Fruit fly (Drosophila melanogaster) whole organism, adult: Measurements from ENCODE around the gene CG2991.
A peak's percentile ranks its signal among the peaks of the same experiment; 100 is the strongest.

Experiments used
- CG11617 ChIP-seq: fragments of 200-800 bp; sonication (Bioruptor generic); optimal IDR thresholded peaks from 2 replicates; lab custom pipeline; 2017; ENCODE audit warnings: mild to moderate bottlenecking, missing biosample characterization, missing genetic modification reagents, missing genetic modification characterization
- CG12768 ChIP-seq: fragments of 200-800 bp; sonication (Bioruptor generic); optimal IDR thresholded peaks from 2 replicates; lab custom pipeline; 2017; ENCODE audit warnings: missing biosample characterization, missing genetic modification characterization, mild to moderate bottlenecking, moderate library complexity, missing genetic modification reagents
- CG14711 ChIP-seq: fragments of 200-800 bp; sonication (Bioruptor generic); optimal IDR thresholded peaks from 2 replicates; lab custom pipeline; 2018; ENCODE audit warnings: missing biosample characterization, mild to moderate bottlenecking, missing genetic modification characterization, moderate library complexity
- CG1620 ChIP-seq: fragments of 200-800 bp; sonication (Bioruptor generic); optimal IDR thresholded peaks from 2 replicates; lab custom pipeline; 2016; ENCODE audit warnings: missing biosample characterization, missing genetic modification characterization
- CG33017 ChIP-seq: fragments of 200-800 bp; sonication (Bioruptor generic); optimal IDR thresholded peaks from 2 replicates; lab custom pipeline; 2018; ENCODE audit warnings: missing biosample characterization, mild to moderate bottlenecking, missing genetic modification characterization, moderate library complexity
- CG5204 ChIP-seq: fragments of 200-800 bp; sonication (Bioruptor generic); optimal IDR thresholded peaks from 2 replicates; lab custom pipeline; 2016; ENCODE audit warnings: missing biosample characterization, missing genetic modification characterization
- CG7045 ChIP-seq: fragments of 200-800 bp; sonication (Bioruptor generic); optimal IDR thresholded peaks from 2 replicates; lab custom pipeline; 2017; ENCODE audit warnings: missing biosample characterization, mild to moderate bottlenecking, missing genetic modification characterization
- CG7101 ChIP-seq: fragments of 200-800 bp; sonication (Bioruptor generic); optimal IDR thresholded peaks from 2 replicates; lab custom pipeline; 2018; ENCODE audit warnings: missing biosample characterization, mild to moderate bottlenecking, missing genetic modification characterization, moderate library complexity
- Clk ChIP-seq: fragments of 200-800 bp; sonication (Bioruptor generic); optimal IDR thresholded peaks from 2 replicates; lab custom pipeline; 2017; ENCODE audit warnings: missing biosample characterization, missing genetic modification characterization
- Crg-1 ChIP-seq: fragments of 200-800 bp; sonication (Bioruptor generic); optimal IDR thresholded peaks from 2 replicates; lab custom pipeline; 2016; ENCODE audit warnings: missing biosample characterization, missing genetic modification characterization
- Hr96 ChIP-seq: fragments of 200-800 bp; sonication (Bioruptor generic); optimal IDR thresholded peaks from 2 replicates; lab custom pipeline; 2016; ENCODE audit warnings: missing biosample characterization, missing genetic modification characterization
- Mnt ChIP-seq: fragments of 200-800 bp; sonication (Bioruptor generic); optimal IDR thresholded peaks from 2 replicates; lab custom pipeline; 2016; ENCODE audit warnings: missing biosample characterization, mild to moderate bottlenecking, missing genetic modification characterization
- bab1 ChIP-seq: fragments of 200-800 bp; sonication (Bioruptor generic); optimal IDR thresholded peaks from 3 replicates; lab custom pipeline; 2019; ENCODE audit warnings: missing biosample characterization, mild to moderate bottlenecking, missing genetic modification characterization, moderate library complexity
- cic ChIP-seq: fragments of 200-800 bp; sonication (Bioruptor generic); optimal IDR thresholded peaks from 2 replicates; lab custom pipeline; 2017; ENCODE audit warnings: missing biosample characterization, mild to moderate bottlenecking, missing genetic modification characterization, moderate library complexity
- cnc ChIP-seq, 2 experiments: fragments of >200 bp; optimal IDR thresholded peaks; 2 replicates each; lab custom pipeline; 2017
- kay ChIP-seq: fragments of 200-800 bp; sonication (Bioruptor generic); peaks from one replicate; lab custom pipeline; 2016; ENCODE audit warnings: missing biosample characterization, missing genetic modification characterization, borderline replicate concordance
- ovo ChIP-seq: fragments of 200-800 bp; sonication (Bioruptor generic); optimal IDR thresholded peaks from 2 replicates; lab custom pipeline; 2016; ENCODE audit warnings: missing biosample characterization, missing genetic modification characterization
- pad ChIP-seq: fragments of 200-800 bp; sonication (Bioruptor generic); optimal IDR thresholded peaks from 3 replicates; lab custom pipeline; 2017; ENCODE audit warnings: missing biosample characterization, missing genetic modification characterization, mild to moderate bottlenecking, moderate library complexity, missing genetic modification reagents
- tj ChIP-seq: fragments of 200-800 bp; sonication (Bioruptor generic); optimal IDR thresholded peaks from 3 replicates; lab custom pipeline; 2017; ENCODE audit warnings: missing biosample characterization, mild to moderate bottlenecking, missing genetic modification characterization, moderate library complexity
- toe ChIP-seq: fragments of 200-800 bp; sonication (Bioruptor generic); optimal IDR thresholded peaks from 2 replicates; lab custom pipeline; 2016; ENCODE audit warnings: missing biosample characterization, missing genetic modification characterization

The CG2991 gene

DNA sequence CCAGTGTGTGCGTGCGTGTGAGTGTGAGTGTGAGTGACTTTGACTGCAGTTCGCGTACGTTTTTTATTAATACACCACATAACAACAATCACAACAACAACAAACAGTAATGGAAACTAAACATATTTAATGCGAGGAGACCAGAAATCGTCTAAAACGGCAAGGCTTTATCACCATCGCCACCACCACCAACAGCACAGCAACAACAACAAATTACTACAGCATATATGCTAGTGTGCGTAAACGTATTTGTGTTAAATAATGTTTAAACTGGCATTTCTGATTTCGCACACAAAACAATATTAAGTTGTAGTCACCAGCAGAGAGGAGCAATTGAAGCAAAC, 29.2 kb downstream of the CG2991 start:
- TF ChIP-seq CG7045 (GFP tag; lab: Kevin White, UChicago) (no peak), Hr96 (no peak), bab1 (no peak), Crg-1 (no peak), CG14711 (tag; lab: Kevin White, UChicago) (no peak), CG7101 (tag; lab: Kevin White, UChicago) (no peak), kay (GFP tag; lab: Kevin White, UChicago) (no peak), toe (GFP tag; lab: Kevin White, UChicago) (no peak), CG12768 (GFP tag; lab: Kevin White, UChicago) (no peak), Clk (GFP tag; lab: Kevin White, UChicago) (no peak), CG11617 (GFP tag; lab: Kevin White, UChicago) (no peak), ovo (GFP tag; lab: Kevin White, UChicago) (no peak), pad (GFP tag; lab: Kevin White, UChicago) (no peak)

DNA sequence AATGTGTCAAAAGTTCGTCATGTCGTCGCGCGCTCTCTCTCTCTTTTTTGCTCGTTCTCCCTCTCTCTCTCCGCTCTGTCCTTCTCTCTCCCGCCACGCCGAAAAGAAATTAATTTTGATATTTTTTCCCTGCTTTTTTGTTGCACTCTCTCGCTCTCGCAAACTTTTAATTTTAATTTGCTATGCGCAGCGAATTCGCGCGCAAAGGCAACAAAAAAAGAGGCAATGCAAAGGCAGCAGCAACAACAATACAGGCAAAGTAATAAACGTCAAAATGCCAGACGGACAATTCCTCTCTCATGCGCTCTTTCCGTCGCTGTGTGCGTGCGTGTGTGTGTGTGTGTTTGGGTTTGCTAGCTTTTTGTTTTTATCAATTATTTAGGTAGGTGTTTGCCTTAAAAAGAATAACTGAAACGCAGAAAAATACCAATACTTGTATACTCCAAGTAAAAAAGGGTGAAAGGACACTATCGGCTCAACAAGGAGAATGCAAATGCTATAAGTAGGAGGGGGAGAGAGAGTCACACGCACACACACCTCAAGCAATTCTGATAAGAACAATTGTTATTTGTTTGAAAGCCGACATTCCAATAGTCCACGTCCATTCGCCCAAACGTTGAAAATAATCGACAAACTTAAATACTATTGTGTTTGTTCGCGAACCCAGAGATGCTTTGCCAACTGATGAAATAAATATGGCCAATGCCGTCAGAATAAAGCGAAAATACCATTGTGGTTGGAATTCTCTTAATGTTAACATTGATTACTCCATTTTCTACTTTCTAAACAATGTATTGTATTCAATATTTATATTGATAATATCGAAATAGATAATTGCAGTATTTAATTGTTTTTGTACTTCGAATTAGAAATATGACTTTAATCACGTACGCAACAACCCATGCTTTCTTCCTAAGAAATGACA, 29.9 kb downstream of the CG2991 start:
- TF ChIP-seq pad (GFP tag; lab: Kevin White, UChicago): no peak
- TF ChIP-seq cnc (optimal IDR thresholded peaks at IDR 0.05; lab: Kevin White, UChicago): no peak
- TF ChIP-seq Clk (GFP tag; lab: Kevin White, UChicago): no peak
- TF ChIP-seq CG1620 (GFP tag; lab: Kevin White, UChicago): no peak
- TF ChIP-seq CG11617 (GFP tag; lab: Kevin White, UChicago): no peak
- TF ChIP-seq cic (GFP tag; lab: Kevin White, UChicago): no peak
- peak; percentile 70 for TF ChIP-seq kay (GFP tag; lab: Kevin White, UChicago)
- peak; percentile 94 for TF ChIP-seq tj (GFP tag; lab: Kevin White, UChicago)
- TF ChIP-seq toe (GFP tag; lab: Kevin White, UChicago): no peak
- TF ChIP-seq CG33017 (tag; lab: Kevin White, UChicago): no peak
- no peak for TF ChIP-seq CG7045 (GFP tag; lab: Kevin White, UChicago)
- no peak for TF ChIP-seq CG5204
- no peak for TF ChIP-seq bab1

DNA sequence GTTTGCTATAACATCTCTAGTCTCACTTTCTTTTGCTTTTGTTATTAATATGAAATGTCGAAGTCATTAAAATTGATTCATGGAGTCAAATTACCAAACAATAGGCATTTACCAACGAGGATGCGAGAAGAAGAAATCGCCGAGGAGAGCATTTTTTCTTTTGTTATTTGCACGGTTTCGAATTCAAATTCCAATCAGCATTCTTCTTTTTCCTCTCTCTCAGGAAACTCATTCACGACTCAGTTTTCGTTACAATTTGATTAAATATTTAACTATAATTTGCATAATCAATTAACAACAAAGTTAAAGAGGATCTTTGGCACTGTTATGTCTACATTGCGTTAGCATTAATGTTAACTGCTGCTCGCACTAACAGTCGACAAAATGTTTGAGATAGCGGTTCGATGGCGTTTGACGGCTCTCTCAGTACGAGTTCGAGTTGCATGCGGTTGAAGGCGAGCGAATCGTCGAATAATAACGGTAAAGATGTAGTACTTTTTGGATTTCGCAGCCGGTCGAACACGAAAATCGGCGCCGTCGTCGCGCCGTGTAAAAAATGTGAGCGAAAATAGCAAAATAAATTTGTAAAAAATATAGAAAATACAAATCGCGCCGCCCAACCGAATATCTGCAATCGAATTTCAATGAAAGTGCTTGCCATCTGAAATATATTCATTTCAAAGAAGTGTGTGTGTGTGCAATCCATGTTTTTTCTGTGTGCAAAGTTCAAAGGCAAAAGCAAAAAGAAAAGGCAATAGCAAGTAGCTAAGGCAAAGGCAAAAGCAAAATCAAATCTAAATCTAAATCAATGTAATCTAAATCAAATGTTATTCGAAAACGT, 31.0 kb downstream of the CG2991 start:
- TF ChIP-seq kay (GFP tag; lab: Kevin White, UChicago): peak; percentile 92
- no peak for TF ChIP-seq CG7101 (tag; lab: Kevin White, UChicago)
- no peak for TF ChIP-seq bab1
- no peak for TF ChIP-seq CG14711 (tag; lab: Kevin White, UChicago)
- TF ChIP-seq pad (GFP tag; lab: Kevin White, UChicago): peak; percentile 24
- no peak for TF ChIP-seq Hr96
- no peak for TF ChIP-seq Mnt (GFP tag; lab: Kevin White, UChicago)
- no peak for TF ChIP-seq CG33017 (tag; lab: Kevin White, UChicago)
- peak; percentile 92 for TF ChIP-seq ovo (GFP tag; lab: Kevin White, UChicago)
- no peak for TF ChIP-seq Clk (GFP tag; lab: Kevin White, UChicago)
- TF ChIP-seq CG1620 (GFP tag; lab: Kevin White, UChicago): no peak
- TF ChIP-seq cnc (optimal IDR thresholded peaks at IDR 0.05; lab: Kevin White, UChicago): no peak
- peak; percentile 28 for TF ChIP-seq CG11617 (GFP tag; lab: Kevin White, UChicago)
- TF ChIP-seq cic (GFP tag; lab: Kevin White, UChicago): no peak
- TF ChIP-seq CG5204: no peak
- no peak for TF ChIP-seq tj (GFP tag; lab: Kevin White, UChicago)
- no peak for TF ChIP-seq CG7045 (GFP tag; lab: Kevin White, UChicago)
- TF ChIP-seq Crg-1: no peak
- no peak for TF ChIP-seq toe (GFP tag; lab: Kevin White, UChicago)
- TF ChIP-seq CG12768 (GFP tag; lab: Kevin White, UChicago): no peak

dm6 chr2L:2888859-2889443, 32.0 kb downstream of the CG2991 start:
- TF ChIP-seq CG1620 (GFP tag; lab: Kevin White, UChicago): no peak
- peak; percentile 11 for TF ChIP-seq bab1
- TF ChIP-seq CG33017 (tag; lab: Kevin White, UChicago): peak; percentile 50
- peak; percentile 30 for TF ChIP-seq cic (GFP tag; lab: Kevin White, UChicago)
- TF ChIP-seq CG7101 (tag; lab: Kevin White, UChicago): no peak
- TF ChIP-seq ovo (GFP tag; lab: Kevin White, UChicago): peak; percentile 85
- TF ChIP-seq tj (GFP tag; lab: Kevin White, UChicago): peak; percentile 7
- TF ChIP-seq CG5204: no peak
- TF ChIP-seq Hr96: no peak
- peak; percentile 10 for TF ChIP-seq CG12768 (GFP tag; lab: Kevin White, UChicago)

DNA sequence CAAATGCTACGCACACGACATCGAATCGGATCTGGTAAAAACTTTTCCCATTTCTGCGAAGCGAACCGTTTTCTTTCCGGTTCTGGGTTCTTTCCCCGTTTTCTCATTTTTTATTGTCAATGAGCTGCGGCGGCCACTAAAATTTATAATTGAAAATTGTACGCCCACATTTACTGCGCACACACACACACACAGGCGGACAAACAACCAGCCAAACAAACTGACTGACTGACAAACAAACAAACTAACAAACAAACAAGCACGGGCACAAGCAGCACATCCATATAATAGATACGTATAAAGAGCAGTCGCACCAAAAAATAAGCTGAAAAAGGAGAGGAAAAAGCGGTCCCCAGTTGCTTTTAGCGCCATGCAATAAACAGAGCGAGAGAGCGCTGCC, 34.2 kb downstream of the CG2991 start:
- TF ChIP-seq CG7101 (tag; lab: Kevin White, UChicago): no peak
- no peak for TF ChIP-seq toe (GFP tag; lab: Kevin White, UChicago)
- TF ChIP-seq Clk (GFP tag; lab: Kevin White, UChicago): no peak
- no peak for TF ChIP-seq pad (GFP tag; lab: Kevin White, UChicago)
- TF ChIP-seq CG14711 (tag; lab: Kevin White, UChicago): no peak
- no peak for TF ChIP-seq CG7045 (GFP tag; lab: Kevin White, UChicago)
- no peak for TF ChIP-seq Crg-1
- no peak for TF ChIP-seq bab1
- TF ChIP-seq cic (GFP tag; lab: Kevin White, UChicago): no peak
- no peak for TF ChIP-seq ovo (GFP tag; lab: Kevin White, UChicago)
- TF ChIP-seq tj (GFP tag; lab: Kevin White, UChicago): no peak
- TF ChIP-seq CG11617 (GFP tag; lab: Kevin White, UChicago): no peak
- no peak for TF ChIP-seq CG5204
- no peak for TF ChIP-seq CG12768 (GFP tag; lab: Kevin White, UChicago)
